Fruit fly (Drosophila melanogaster): Measurements from ENCODE around the gene Pgant4.

dm6 chr2L:3466846-3467245 lies 5.6 kb upstream of the Pgant4 start:
- TF ChIP-seq D1 (tag; optimal IDR thresholded peaks at IDR 0.05) (no peak), CG10348 (GFP tag; IDR thresholded peaks at IDR 0.05) (no peak), CG8159 (tag; optimal IDR thresholded peaks at IDR 0.05) (no peak), EcR (GFP tag; optimal IDR thresholded peaks at IDR 0.05) (no peak), CG4496 (GFP tag; IDR thresholded peaks at IDR 0.05) (no peak), CG17806 (tag; optimal IDR thresholded peaks at IDR 0.05) (no peak), CG15710 (tag; optimal IDR thresholded peaks at IDR 0.05) (no peak)

Measured in whole organism, pupa.